Fruit fly (Drosophila melanogaster) Kc167 (cell line): Measurements from ENCODE around the gene CG4702.

Experiments used
- Myc ChIP-seq: fragments of >200 bp; optimal IDR thresholded peaks from 2 replicates; lab custom pipeline; 2017; ENCODE audit warnings: missing external identifiers
- h ChIP-seq: fragments of >200 bp; optimal IDR thresholded peaks from 3 replicates; lab custom pipeline; 2018; ENCODE audit warnings: missing external identifiers
- ttk ChIP-seq: sonication (Bioruptor generic); optimal IDR thresholded peaks from 2 replicates; lab custom pipeline; 2017; ENCODE audit warnings: missing external identifiers

DNA sequence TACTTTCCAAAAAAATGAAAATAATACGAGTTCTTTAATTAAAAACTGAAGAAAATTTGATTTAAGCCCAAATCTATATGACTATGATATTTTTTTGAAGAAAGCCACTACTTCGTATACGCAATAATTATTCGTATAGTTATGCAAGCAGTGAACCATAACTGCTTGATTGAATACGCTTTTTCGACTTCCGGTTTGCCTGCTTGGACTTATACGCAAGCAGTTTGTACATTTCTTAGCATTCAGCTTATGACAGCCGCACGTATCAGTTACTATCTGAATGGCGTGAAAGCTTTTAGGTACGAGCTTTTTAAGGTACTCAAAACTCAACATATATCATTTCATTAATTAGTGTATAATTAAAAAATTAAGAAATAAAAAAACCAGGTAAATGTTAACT is 6.8 kb downstream of the CG4702 start:
- no peak for TF ChIP-seq Myc (lab: Kevin White, UChicago)
- no peak for TF ChIP-seq ttk (lab: Kevin White, UChicago)
- no peak for TF ChIP-seq h (lab: Kevin White, UChicago)
